Worm (Caenorhabditis elegans): ENCODE results near the gene mig-5.

mig-5 gene

DNA sequence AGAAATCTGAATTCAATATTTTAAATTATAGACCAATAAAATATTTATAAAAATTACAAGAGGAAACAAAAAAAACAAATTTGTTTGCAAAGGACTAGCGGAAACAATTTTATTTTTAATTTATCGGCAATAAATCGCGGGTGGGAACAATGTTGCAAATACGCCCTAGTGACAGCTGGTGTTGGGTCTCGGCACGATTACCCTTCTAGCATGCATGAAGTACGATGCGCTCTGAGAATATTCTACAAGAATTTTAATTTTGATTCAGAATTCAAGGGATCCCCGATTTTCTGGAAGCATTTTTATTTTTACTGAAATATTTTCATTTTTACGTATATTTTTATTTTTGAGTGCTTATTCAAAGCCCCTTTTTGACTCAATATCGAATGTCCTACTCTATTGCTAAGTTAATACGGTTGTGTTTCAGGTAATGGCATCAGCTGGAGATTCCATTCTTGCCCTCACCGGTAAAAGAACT, at the start of gene mig-5, which contains the start of gene cct-1:
TSS of gene mig-5 (minus strand) at position 8 of the 478 bp plus-strand sequence.
TSS of gene cct-1 (plus strand) at position 428 of the 478 bp plus-strand sequence.
- TF ChIP-seq nhr-21 (tag; optimal IDR thresholded peaks at IDR 0.05) (peak; percentile 97), zag-1 (tag; optimal IDR thresholded peaks at IDR 0.05) (peak; percentile 94), alr-1 (tag; optimal IDR thresholded peaks at IDR 0.05) (peak; percentile 9), lin-13 (GFP tag; optimal IDR thresholded peaks at IDR 0.05) (peak; percentile 97), crh-2 (tag; optimal IDR thresholded peaks at IDR 0.05) (peak; percentile 99), nhr-23 (tag; optimal IDR thresholded peaks at IDR 0.05) (no peak), dmd-4 (tag; optimal IDR thresholded peaks at IDR 0.05) (peak; percentile 41), C34F6.9 (tag; optimal IDR thresholded peaks at IDR 0.05) (peak; percentile 99), nhr-237 (tag; optimal IDR thresholded peaks at IDR 0.05) (peak; percentile 84), fos-1 (tag; optimal IDR thresholded peaks at IDR 0.05) (peak; percentile 90), ama-1 (optimal IDR thresholded peaks at IDR 0.05) (peak; percentile 41), unc-62 (GFP tag; optimal IDR thresholded peaks at IDR 0.05) (peak; percentile 89), nhr-11 (tag; optimal IDR thresholded peaks at IDR 0.05) (peak; percentile 48), lsy-2 (tag; optimal IDR thresholded peaks at IDR 0.05) (peak; percentile 99 to 100), aly-2 (tag; optimal IDR thresholded peaks at IDR 0.05) (no peak), ztf-4 (tag; optimal IDR thresholded peaks at IDR 0.05) (peak; percentile 98), elt-1 (tag; optimal IDR thresholded peaks at IDR 0.05) (peak; percentile 16), skn-1 (tag; optimal IDR thresholded peaks at IDR 0.05) (peak; percentile 63), ztf-11 (tag; optimal IDR thresholded peaks at IDR 0.05) (peak; percentile 51), R02D3.7 (tag; optimal IDR thresholded peaks at IDR 0.05) (peak; percentile 83), sma-3 (GFP tag; optimal IDR thresholded peaks at IDR 0.05) (peak; percentile 98), ceh-82 (tag; optimal IDR thresholded peaks at IDR 0.05) (peak; percentile 91), nhr-129 (tag; optimal IDR thresholded peaks at IDR 0.05) (peak; percentile 94), unc-39 (tag; optimal IDR thresholded peaks at IDR 0.05) (no peak), ceh-16 (tag; optimal IDR thresholded peaks at IDR 0.05) (peak; percentile 92), peb-1 (tag; optimal IDR thresholded peaks at IDR 0.05) (no peak), sem-4 (tag; optimal IDR thresholded peaks at IDR 0.05) (peak; percentile 99), lin-39 (tag; optimal IDR thresholded peaks at IDR 0.05) (no peak), gmeb-1 (tag; optimal IDR thresholded peaks at IDR 0.05) (peak; percentile 98), ztf-1 (GFP tag; conservative IDR thresholded peaks at IDR 0.05) (no peak), nhr-10 (tag; optimal IDR thresholded peaks at IDR 0.05) (peak; percentile 85), mbf-1 (tag; optimal IDR thresholded peaks at IDR 0.05) (peak; percentile 50), Y55F3AM.14 (GFP tag; optimal IDR thresholded peaks at IDR 0.05) (peak; percentile 71), elt-3 (tag; optimal IDR thresholded peaks at IDR 0.05) (no peak), nhr-25 (tag; optimal IDR thresholded peaks at IDR 0.05) (peak; percentile 99), sma-9 (GFP tag; optimal IDR thresholded peaks at IDR 0.05) (peak; percentile 98), sma-9 (tag; optimal IDR thresholded peaks at IDR 0.05) (no peak), mdl-1 (tag; optimal IDR thresholded peaks at IDR 0.05) (peak in 1 of 2 experiments; percentile 78), F13H6.1 (tag; optimal IDR thresholded peaks at IDR 0.05) (peak; percentile 96), nhr-12 (tag; optimal IDR thresholded peaks at IDR 0.05) (peak; percentile 42), unc-55 (GFP tag; optimal IDR thresholded peaks at IDR 0.05) (peak; percentile 100), blmp-1 (tag; optimal IDR thresholded peaks at IDR 0.05; ENCODE audit: insufficient read depth) (peak; percentile 75), egl-27 (tag; optimal IDR thresholded peaks at IDR 0.05) (peak; percentile 91), nhr-77 (tag; optimal IDR thresholded peaks at IDR 0.05) (peak; percentile 86), mab-5 (tag; optimal IDR thresholded peaks at IDR 0.05) (peak; percentile 97), snpc-4 (tag; optimal IDR thresholded peaks at IDR 0.05) (peak; percentile 90), ZK546.5 (tag; optimal IDR thresholded peaks at IDR 0.05) (peak; percentile 90), nhr-6 (tag; optimal IDR thresholded peaks at IDR 0.05) (peak; percentile 97), lin-11 (tag; optimal IDR thresholded peaks at IDR 0.05) (peak; percentile 98)
